Worm (Caenorhabditis elegans): ENCODE data around the gene F55A4.3.

The F55A4.3 gene

DNA sequence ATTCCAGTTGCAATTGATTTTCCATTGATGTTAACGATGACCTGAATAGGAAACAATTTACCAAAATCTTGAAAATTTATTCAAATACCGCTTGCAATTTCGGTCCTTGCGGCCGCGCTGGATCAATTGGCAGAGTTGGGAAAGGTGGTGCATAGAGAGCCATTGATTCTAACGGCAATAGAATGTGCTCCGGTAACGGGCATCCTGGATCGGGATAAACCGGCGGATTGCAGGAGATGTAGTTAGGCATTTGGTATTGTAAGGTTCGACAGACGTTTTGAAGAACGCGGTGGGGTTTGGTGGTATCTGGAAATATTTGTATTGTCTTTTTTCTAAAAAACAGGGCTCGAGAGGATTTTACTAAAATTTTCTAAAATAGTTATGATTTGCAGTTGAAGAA is 6.0 kb upstream of the F55A4.3 start:
- TF ChIP-seq fos-1 (tag; optimal IDR thresholded peaks at IDR 0.05) = no peak
- TF ChIP-seq nhr-23 (tag; optimal IDR thresholded peaks at IDR 0.05) = no peak
- TF ChIP-seq zag-1 (tag; optimal IDR thresholded peaks at IDR 0.05) = no peak
- no peak for TF ChIP-seq fkh-2 (tag; optimal IDR thresholded peaks at IDR 0.05)
- TF ChIP-seq nhr-28 (tag; optimal IDR thresholded peaks at IDR 0.05) = no peak
- no peak for TF ChIP-seq nhr-77 (tag; optimal IDR thresholded peaks at IDR 0.05)
- TF ChIP-seq nhr-237 (tag; optimal IDR thresholded peaks at IDR 0.05) = no peak
- TF ChIP-seq lin-39 (tag; optimal IDR thresholded peaks at IDR 0.05) = no peak
- TF ChIP-seq egl-5 (tag; optimal IDR thresholded peaks at IDR 0.05) = no peak
- no peak for TF ChIP-seq mdl-1 (tag; optimal IDR thresholded peaks at IDR 0.05)
- TF ChIP-seq ceh-16 (tag; optimal IDR thresholded peaks at IDR 0.05) = no peak
- no peak for TF ChIP-seq snpc-4 (tag; optimal IDR thresholded peaks at IDR 0.05)
- no peak for TF ChIP-seq egl-27 (tag; optimal IDR thresholded peaks at IDR 0.05)
- TF ChIP-seq nfya-1 (tag; optimal IDR thresholded peaks at IDR 0.05; ENCODE audit: insufficient read depth) = no peak
- no peak for TF ChIP-seq ceh-82 (tag; optimal IDR thresholded peaks at IDR 0.05)

DNA sequence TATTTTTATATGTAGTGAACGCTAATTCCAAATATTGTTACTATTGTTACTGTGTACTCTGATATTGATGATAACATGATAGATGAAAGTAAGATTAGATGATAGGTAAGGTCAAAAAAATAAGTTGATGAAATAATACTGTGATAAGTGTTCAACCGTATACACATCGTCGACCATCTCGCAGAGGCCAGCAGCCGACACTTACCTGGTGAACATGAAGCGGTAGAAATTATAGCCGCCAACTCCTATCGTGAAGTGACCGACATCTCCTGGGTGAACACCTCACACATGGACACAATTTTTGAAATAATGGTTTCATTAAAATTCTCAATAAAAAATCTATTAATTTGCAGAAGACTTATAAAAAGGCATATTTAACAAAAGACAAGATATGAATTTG is 2.5 kb upstream of the F55A4.3 start:
- no peak for TF ChIP-seq jun-1 (tag; optimal IDR thresholded peaks at IDR 0.05)
- no peak for TF ChIP-seq mdl-1 (tag; optimal IDR thresholded peaks at IDR 0.05)
- TF ChIP-seq ZK546.5 (tag; optimal IDR thresholded peaks at IDR 0.05) = no peak
- TF ChIP-seq tbx-2 (tag; optimal IDR thresholded peaks at IDR 0.05) = no peak
- TF ChIP-seq snpc-4 (tag; optimal IDR thresholded peaks at IDR 0.05) = no peak
- TF ChIP-seq ceh-16 (tag; optimal IDR thresholded peaks at IDR 0.05) = no peak
- no peak for TF ChIP-seq R02D3.7 (tag; optimal IDR thresholded peaks at IDR 0.05)
- TF ChIP-seq pqm-1 (tag; optimal IDR thresholded peaks at IDR 0.05) = no peak
- no peak for TF ChIP-seq nhr-77 (tag; optimal IDR thresholded peaks at IDR 0.05)
- no peak for TF ChIP-seq elt-2 (tag; optimal IDR thresholded peaks at IDR 0.05)
- no peak for TF ChIP-seq ztf-11 (tag; optimal IDR thresholded peaks at IDR 0.05)
- no peak for TF ChIP-seq lin-15B (tag; optimal IDR thresholded peaks at IDR 0.05)
- no peak for TF ChIP-seq nhr-67 (tag; optimal IDR thresholded peaks at IDR 0.05)
- TF ChIP-seq skn-1 (tag; optimal IDR thresholded peaks at IDR 0.05) = no peak
- TF ChIP-seq elt-1 (tag; optimal IDR thresholded peaks at IDR 0.05) = no peak

DNA sequence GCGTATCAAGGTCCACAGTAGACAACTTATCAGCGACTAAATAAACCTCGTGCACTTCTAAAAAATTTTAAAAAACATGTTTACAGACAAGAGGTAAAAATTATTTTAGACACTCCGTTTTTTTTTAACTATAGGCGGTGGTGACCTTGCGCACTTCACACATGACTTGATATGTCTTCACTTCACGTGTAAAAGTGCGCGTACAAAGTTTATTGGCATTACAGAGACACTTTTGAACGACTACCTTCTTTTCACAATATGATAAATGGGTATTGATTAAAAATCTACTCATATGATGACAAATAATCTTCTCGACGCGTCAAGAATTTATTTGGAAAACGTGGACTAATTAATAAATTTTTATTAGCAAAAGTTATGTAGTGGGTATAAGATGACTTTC is 1.8 kb upstream of the F55A4.3 start:
- TF ChIP-seq nhr-23 (tag; optimal IDR thresholded peaks at IDR 0.05) (peak; percentile 21), fkh-2 (tag; optimal IDR thresholded peaks at IDR 0.05) (no peak), R02D3.7 (tag; optimal IDR thresholded peaks at IDR 0.05) (no peak), pqm-1 (tag; optimal IDR thresholded peaks at IDR 0.05) (no peak), elt-1 (tag; optimal IDR thresholded peaks at IDR 0.05) (no peak), mml-1 (tag; optimal IDR thresholded peaks at IDR 0.05) (no peak), pha-4 (tag; optimal IDR thresholded peaks at IDR 0.05) (no peak), nfya-1 (tag; optimal IDR thresholded peaks at IDR 0.05; ENCODE audit: insufficient read depth) (no peak), nhr-25 (tag; optimal IDR thresholded peaks at IDR 0.05) (peak; percentile 72), ceh-9 (tag; optimal IDR thresholded peaks at IDR 0.05) (no peak), nhr-76 (tag; optimal IDR thresholded peaks at IDR 0.05) (no peak), nhr-43 (tag; optimal IDR thresholded peaks at IDR 0.05; ENCODE audit: poor library complexity, severe bottlenecking) (peak; percentile 57)

DNA sequence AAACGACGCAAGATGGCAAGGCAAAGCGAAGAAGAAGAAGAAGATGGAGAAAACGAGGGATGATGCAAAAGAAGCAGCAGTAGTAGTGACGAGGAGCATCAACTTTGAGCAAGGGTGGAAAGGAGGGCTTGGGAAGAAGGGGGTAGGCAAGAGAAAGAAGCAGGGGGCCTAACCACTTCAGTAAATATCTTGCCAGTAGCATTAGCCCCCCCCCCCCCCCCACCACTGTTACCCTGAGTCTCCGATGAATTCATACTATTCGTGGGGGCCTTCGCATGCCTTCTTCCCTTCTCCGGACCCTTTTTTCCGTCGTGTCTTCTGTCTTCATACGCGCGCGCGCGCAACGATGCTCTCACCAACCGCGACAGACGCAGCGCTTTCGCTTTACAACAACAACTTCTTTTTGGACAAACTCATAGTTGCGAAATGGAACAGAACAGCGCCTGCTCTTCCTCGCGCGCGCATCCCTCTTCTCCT is 3.0 kb downstream of the F55A4.3 start:
- TF ChIP-seq pha-4 (tag; optimal IDR thresholded peaks at IDR 0.05) = no peak
- no peak for TF ChIP-seq R02D3.7 (tag; optimal IDR thresholded peaks at IDR 0.05)
- TF ChIP-seq ceh-82 (tag; optimal IDR thresholded peaks at IDR 0.05) = no peak
- TF ChIP-seq ZK546.5 (tag; optimal IDR thresholded peaks at IDR 0.05) = no peak
- no peak for TF ChIP-seq ceh-9 (tag; optimal IDR thresholded peaks at IDR 0.05)
- TF ChIP-seq hmg-11 (tag; optimal IDR thresholded peaks at IDR 0.05) = peak; percentile 66
- TF ChIP-seq jun-1 (tag; optimal IDR thresholded peaks at IDR 0.05) = no peak
- TF ChIP-seq nhr-11 (tag; optimal IDR thresholded peaks at IDR 0.05) = no peak
- peak; percentile 1 for TF ChIP-seq fkh-10 (GFP tag; optimal IDR thresholded peaks at IDR 0.05)
- no peak for TF ChIP-seq elt-2 (tag; optimal IDR thresholded peaks at IDR 0.05)
- no peak for TF ChIP-seq snpc-4 (tag; optimal IDR thresholded peaks at IDR 0.05)
- no peak for TF ChIP-seq ama-1 (optimal IDR thresholded peaks at IDR 0.05)
- TF ChIP-seq elt-3 (tag; optimal IDR thresholded peaks at IDR 0.05) = no peak
- TF ChIP-seq lin-39 (tag; optimal IDR thresholded peaks at IDR 0.05) = peak; percentile 89
- no peak for TF ChIP-seq mdl-1 (tag; optimal IDR thresholded peaks at IDR 0.05)
- no peak for TF ChIP-seq fos-1 (tag; optimal IDR thresholded peaks at IDR 0.05)
- TF ChIP-seq nhr-43 (tag; optimal IDR thresholded peaks at IDR 0.05; ENCODE audit: poor library complexity, severe bottlenecking) = no peak
- TF ChIP-seq ceh-28 (tag; optimal IDR thresholded peaks at IDR 0.05) = no peak
- no peak for TF ChIP-seq nhr-25 (tag; optimal IDR thresholded peaks at IDR 0.05)
- TF ChIP-seq mml-1 (tag; optimal IDR thresholded peaks at IDR 0.05) = no peak
- TF ChIP-seq zag-1 (tag; optimal IDR thresholded peaks at IDR 0.05) = no peak
- no peak for TF ChIP-seq nhr-23 (tag; optimal IDR thresholded peaks at IDR 0.05)
- TF ChIP-seq tbx-2 (tag; optimal IDR thresholded peaks at IDR 0.05) = no peak
- no peak for TF ChIP-seq sea-2 (GFP tag; optimal IDR thresholded peaks at IDR 0.05)
- TF ChIP-seq nhr-237 (tag; optimal IDR thresholded peaks at IDR 0.05) = no peak
- TF ChIP-seq lin-15B (tag; optimal IDR thresholded peaks at IDR 0.05) = peak; percentile 7
- no peak for TF ChIP-seq ztf-11 (tag; optimal IDR thresholded peaks at IDR 0.05)

Measured in whole organism, L3 larva.